Worm (Caenorhabditis elegans) whole organism, mixed stage, embryonic: ENCODE data around the gene ttr-53.

Experiments
- ceh-39 ChIP-seq: fragments of 150-350 bp; optimal IDR thresholded peaks from 2 replicates; lab custom pipeline; 2014; ENCODE audit warnings: missing biosample characterization, missing genetic modification characterization
- elt-1 ChIP-seq: sonication (generic microtip); optimal IDR thresholded peaks from 2 replicates; lab custom pipeline; 2017; ENCODE audit warnings: missing genetic modification characterization, mild to moderate bottlenecking, missing compliant biosample characterization, antibody characterized with exemption, moderate library complexity, borderline replicate concordance; ENCODE audit not compliant: insufficient read depth
- mls-2 ChIP-seq: sonication (generic microtip); optimal IDR thresholded peaks from 2 replicates; lab custom pipeline; 2016; ENCODE audit warnings: mild to moderate bottlenecking, missing genetic modification characterization, moderate library complexity, missing compliant biosample characterization
- nhr-12 ChIP-seq: fragments of 150-350 bp; optimal IDR thresholded peaks from 2 replicates; lab custom pipeline; 2014; ENCODE audit warnings: missing biosample characterization, missing genetic modification characterization
- sem-2 ChIP-seq: fragments of 200-800 bp; sonication (Bioruptor generic); optimal IDR thresholded peaks from 2 replicates; lab custom pipeline; 2018; ENCODE audit warnings: mild to moderate bottlenecking, missing genetic modification characterization, missing compliant biosample characterization
- unc-62 ChIP-seq: fragments of 150-350 bp; optimal IDR thresholded peaks from 2 replicates; lab custom pipeline; 2014; ENCODE audit warnings: missing biosample characterization, missing genetic modification reagents, missing genetic modification characterization
- ztf-11 ChIP-seq: fragments of 150-350 bp; optimal IDR thresholded peaks from 2 replicates; lab custom pipeline; 2014; ENCODE audit warnings: missing biosample characterization, missing genetic modification characterization

DNA sequence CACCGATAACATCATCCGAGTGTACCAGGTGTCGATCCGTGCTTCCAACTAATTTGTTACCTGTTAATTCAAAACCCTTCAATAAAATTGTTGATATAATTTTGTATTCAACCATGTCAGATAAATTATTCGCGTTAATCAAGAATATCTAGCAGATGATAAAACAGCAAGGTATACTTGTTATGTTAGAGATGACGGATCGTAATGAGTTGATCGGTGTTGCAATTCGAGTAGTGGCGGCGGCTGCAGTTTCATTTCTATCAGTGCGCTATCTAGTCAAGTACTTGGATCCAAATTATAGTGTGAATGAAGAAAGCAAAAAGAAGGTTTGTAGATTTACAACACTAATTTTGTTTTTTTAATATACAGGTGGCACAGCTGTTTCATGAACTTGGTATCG lies 19.9 kb downstream of the ttr-53 start, which contains the start of gene mspn-1:
- TF ChIP-seq unc-62 (GFP tag; lab: Kevin White, UChicago) (no peak), mls-2 (tag; lab: Kevin White, UChicago) (no peak), elt-1 (tag; lab: Kevin White, UChicago) (no peak), ztf-11 (tag; lab: Kevin White, UChicago) (no peak), nhr-12 (tag; lab: Kevin White, UChicago) (no peak), ceh-39 (tag; lab: Kevin White, UChicago) (no peak), sem-2 (GFP tag; lab: Kevin White, UChicago) (no peak)
